Worm (Caenorhabditis elegans) whole organism, L1 larva: ENCODE results near the gene F40G9.14.

Experiments
- C04F5.9 ChIP-seq: sonication (generic microtip); optimal IDR thresholded peaks from 2 replicates; lab custom pipeline; 2016; ENCODE audit warnings: missing genetic modification characterization, missing compliant biosample characterization
- C16A3.4 ChIP-seq: fragments of 150-350 bp; optimal IDR thresholded peaks from 2 replicates; lab custom pipeline; 2014; ENCODE audit warnings: missing biosample characterization, missing genetic modification characterization
- F16B12.6 ChIP-seq: fragments of 150-350 bp; optimal IDR thresholded peaks from 2 replicates; lab custom pipeline; 2014; ENCODE audit warnings: missing biosample characterization, missing genetic modification characterization
- Y116A8C.19 ChIP-seq: sonication (generic microtip); optimal IDR thresholded peaks from 2 replicates; lab custom pipeline; 2016; ENCODE audit warnings: missing compliant biosample characterization, missing genetic modification characterization, borderline replicate concordance
- alr-1 ChIP-seq: fragments of 200-800 bp; sonication (Bioruptor generic); optimal IDR thresholded peaks from 2 replicates; lab custom pipeline; 2018; ENCODE audit warnings: borderline replicate concordance, mild to moderate bottlenecking, missing genetic modification characterization, missing compliant biosample characterization
- aly-2 ChIP-seq: fragments of 150-350 bp; optimal IDR thresholded peaks from 2 replicates; lab custom pipeline; 2014; ENCODE audit warnings: missing biosample characterization, missing genetic modification characterization
- ama-1 ChIP-seq: fragments of 150-350 bp; optimal IDR thresholded peaks from 2 replicates; lab custom pipeline; 2014
- ceh-88 ChIP-seq: fragments of 200-800 bp; sonication (Bioruptor generic); IDR thresholded peaks from 2 replicates; pipeline ENCODE4 v1.3.6; 2022; ENCODE audit warnings: missing genetic modification characterization, missing compliant biosample characterization
- ceh-90 ChIP-seq: sonication (generic microtip); optimal IDR thresholded peaks from 2 replicates; lab custom pipeline; 2016; ENCODE audit warnings: missing genetic modification characterization, missing compliant biosample characterization
- efl-1 ChIP-seq, 4 experiments: fragments of 150-350 bp; optimal IDR thresholded peaks in 3 of 4; peaks in 1 of 4; 1 replicate in 1 of 4; 2 replicates in 3 of 4; lab custom pipeline; 2014; ENCODE audit warnings: missing biosample characterization in 2 of 4, missing genetic modification characterization in 2 of 4, missing genetic modification reagents in 2 of 4
- egl-27 ChIP-seq, 2 experiments: fragments of 150-350 bp in 1 of 2; sonication (generic microtip); optimal IDR thresholded peaks; 3 replicates each; lab custom pipeline; 2017 to 2018; ENCODE audit warnings: missing biosample characterization in 2 of 2, missing genetic modification characterization in 2 of 2, missing genetic modification reagents in 2 of 2
- elt-3 ChIP-seq, 6 experiments: fragments of 150-350 bp in 1 of 6; sonication (generic microtip); optimal IDR thresholded peaks; 2 replicates each; lab custom pipeline; 2017 to 2018; ENCODE audit warnings: missing biosample characterization in 6 of 6, missing genetic modification characterization in 6 of 6, inconsistent platforms in 1 of 6
- ets-5 ChIP-seq: fragments of 200-800 bp; sonication (Bioruptor generic); IDR thresholded peaks from 2 replicates; pipeline ENCODE4 v1.3.6; 2022; ENCODE audit warnings: missing genetic modification characterization, missing compliant biosample characterization
- fkh-8 ChIP-seq: sonication (generic microtip); optimal IDR thresholded peaks from 2 replicates; lab custom pipeline; 2016; ENCODE audit warnings: mild to moderate bottlenecking, missing genetic modification characterization, missing compliant biosample characterization
- hlh-4 ChIP-seq: sonication (generic microtip); optimal IDR thresholded peaks from 2 replicates; lab custom pipeline; 2016; ENCODE audit warnings: mild to moderate bottlenecking, missing genetic modification characterization, missing compliant biosample characterization
- hpl-2 ChIP-seq: fragments of 150-350 bp; optimal IDR thresholded peaks from 2 replicates; lab custom pipeline; 2014; ENCODE audit warnings: missing biosample characterization, missing genetic modification reagents, missing genetic modification characterization
- irx-1 ChIP-seq: sonication (generic microtip); optimal IDR thresholded peaks from 2 replicates; lab custom pipeline; 2016; ENCODE audit warnings: missing genetic modification characterization, missing compliant biosample characterization
- isw-1 ChIP-seq: fragments of 200-800 bp; sonication (Bioruptor generic); IDR thresholded peaks from 2 replicates; pipeline ENCODE4 v1.3.6; 2022; ENCODE audit warnings: missing genetic modification characterization, missing compliant biosample characterization
- lin-13 ChIP-seq: fragments of 150-350 bp; optimal IDR thresholded peaks from 2 replicates; lab custom pipeline; 2014; ENCODE audit warnings: missing biosample characterization, missing genetic modification reagents, missing genetic modification characterization
- lin-35 ChIP-seq, 2 experiments: fragments of 150-350 bp; optimal IDR thresholded peaks; 2 replicates each; lab custom pipeline; 2014; ENCODE audit warnings: missing biosample characterization in 2 of 2, missing genetic modification characterization in 2 of 2, missing genetic modification reagents in 2 of 2
- lsy-2 ChIP-seq, 2 experiments: fragments of 150-350 bp; optimal IDR thresholded peaks; 2 replicates each; lab custom pipeline; 2014; ENCODE audit warnings: missing biosample characterization in 2 of 2, missing genetic modification characterization in 2 of 2
- mab-9 ChIP-seq: fragments of 200-800 bp; sonication (Bioruptor generic); IDR thresholded peaks from 2 replicates; pipeline ENCODE4 v1.3.6; 2022; ENCODE audit warnings: missing genetic modification reagents, missing genetic modification characterization, missing compliant biosample characterization
- mdl-1 ChIP-seq, 2 experiments: fragments of 150-350 bp; optimal IDR thresholded peaks; 2 replicates each; lab custom pipeline; 2014 to 2017; ENCODE audit warnings: missing biosample characterization in 2 of 2, missing genetic modification characterization in 2 of 2, inconsistent platforms in 1 of 2
- mef-2 ChIP-seq: fragments of 150-350 bp; optimal IDR thresholded peaks from 2 replicates; lab custom pipeline; 2014; ENCODE audit warnings: missing biosample characterization, missing genetic modification characterization
- mep-1 ChIP-seq: fragments of 150-350 bp; optimal IDR thresholded peaks from 2 replicates; lab custom pipeline; 2014; ENCODE audit warnings: missing biosample characterization, missing genetic modification characterization
- nhr-19 ChIP-seq: fragments of 200-800 bp; sonication (Bioruptor generic); conservative IDR thresholded peaks from 2 replicates; pipeline ENCODE4 v1.3.6; 2022; ENCODE audit warnings: missing genetic modification characterization, missing compliant biosample characterization
- nhr-20 ChIP-seq: sonication (generic microtip); optimal IDR thresholded peaks from 2 replicates; lab custom pipeline; 2016; ENCODE audit warnings: mild to moderate bottlenecking, missing genetic modification characterization, missing compliant biosample characterization
- nhr-28 ChIP-seq: fragments of 150-350 bp; optimal IDR thresholded peaks from 2 replicates; lab custom pipeline; 2014; ENCODE audit warnings: missing biosample characterization, missing genetic modification characterization
- nhr-76 ChIP-seq: sonication (generic microtip); optimal IDR thresholded peaks from 2 replicates; lab custom pipeline; 2017; ENCODE audit warnings: missing biosample characterization, missing genetic modification characterization
- nhr-90 ChIP-seq: sonication (generic microtip); optimal IDR thresholded peaks from 2 replicates; lab custom pipeline; 2016; ENCODE audit warnings: mild to moderate bottlenecking, missing genetic modification characterization, missing compliant biosample characterization; ENCODE audit not compliant: poor library complexity
- pag-3 ChIP-seq: sonication (generic microtip); optimal IDR thresholded peaks from 2 replicates; lab custom pipeline; 2017; ENCODE audit warnings: missing genetic modification characterization, mild to moderate bottlenecking, missing compliant biosample characterization, antibody characterized with exemption, borderline replicate concordance; ENCODE audit not compliant: insufficient read depth
- pqm-1 ChIP-seq: sonication (generic microtip); optimal IDR thresholded peaks from 3 replicates; lab custom pipeline; 2017; ENCODE audit warnings: missing biosample characterization, missing genetic modification characterization
- skn-1 ChIP-seq: fragments of 150-350 bp; optimal IDR thresholded peaks from 2 replicates; lab custom pipeline; 2014; ENCODE audit warnings: missing biosample characterization, missing genetic modification characterization
- snpc-4 ChIP-seq: fragments of 150-350 bp; optimal IDR thresholded peaks from 2 replicates; lab custom pipeline; 2014; ENCODE audit warnings: missing biosample characterization, missing genetic modification characterization
- snu-23 ChIP-seq: sonication (generic microtip); optimal IDR thresholded peaks from 2 replicates; lab custom pipeline; 2016; ENCODE audit warnings: missing genetic modification characterization, missing compliant biosample characterization
- sup-37 ChIP-seq: fragments of 200-800 bp; sonication (Bioruptor generic); optimal IDR thresholded peaks from 2 replicates; lab custom pipeline; 2018; ENCODE audit warnings: mild to moderate bottlenecking, missing genetic modification characterization, missing compliant biosample characterization
- tbx-2 ChIP-seq: sonication (generic microtip); optimal IDR thresholded peaks from 2 replicates; lab custom pipeline; 2016; ENCODE audit warnings: missing genetic modification characterization, missing compliant biosample characterization
- tlp-1 ChIP-seq: fragments of 150-350 bp; optimal IDR thresholded peaks from 2 replicates; lab custom pipeline; 2014; ENCODE audit warnings: missing biosample characterization, missing genetic modification characterization
- unc-130 ChIP-seq: fragments of 150-350 bp; optimal IDR thresholded peaks from 2 replicates; lab custom pipeline; 2017; ENCODE audit warnings: missing biosample characterization, missing genetic modification characterization, inconsistent platforms
- unc-30 ChIP-seq: sonication (generic microtip); optimal IDR thresholded peaks from 2 replicates; lab custom pipeline; 2017; ENCODE audit warnings: missing biosample characterization, missing genetic modification characterization
- unc-62 ChIP-seq: fragments of 150-350 bp; optimal IDR thresholded peaks from 2 replicates; lab custom pipeline; 2014; ENCODE audit warnings: missing biosample characterization, missing genetic modification reagents, missing genetic modification characterization
- unc-98 ChIP-seq: fragments of 200-800 bp; sonication (Bioruptor generic); IDR thresholded peaks from 2 replicates; pipeline ENCODE4 v1.3.6; 2022; ENCODE audit warnings: missing genetic modification characterization, missing compliant biosample characterization
- vab-15 ChIP-seq: sonication (generic microtip); optimal IDR thresholded peaks from 2 replicates; lab custom pipeline; 2017; ENCODE audit warnings: missing genotype, mild to moderate bottlenecking, missing genetic modification characterization, missing compliant biosample characterization
- xbp-1 ChIP-seq: sonication (generic microtip); optimal IDR thresholded peaks from 2 replicates; lab custom pipeline; 2016; ENCODE audit warnings: missing genetic modification characterization, missing compliant biosample characterization
- zip-4 ChIP-seq: fragments of 200-800 bp; sonication (Bioruptor generic); optimal IDR thresholded peaks from 2 replicates; lab custom pipeline; 2018; ENCODE audit warnings: mild to moderate bottlenecking, missing genetic modification characterization, moderate library complexity, missing compliant biosample characterization

The F40G9.14 gene

ce11 chrIII:143121-143520, 34.5 kb downstream of the F40G9.14 start, which contains the start of gene fbxb-82:
TSS of gene fbxb-82 (minus strand) at chrIII:143221.
- no peak for TF ChIP-seq efl-1 (optimal IDR thresholded peaks at IDR 0.05; lab: Kevin White, UChicago)
- peak in 1 of 2 experiments; percentile 1 for TF ChIP-seq efl-1 (GFP tag; optimal IDR thresholded peaks at IDR 0.05 in 1 of 2; lab: Kevin White, UChicago)
- TF ChIP-seq tbx-2 (tag; lab: Kevin White, UChicago) = no peak

DNA sequence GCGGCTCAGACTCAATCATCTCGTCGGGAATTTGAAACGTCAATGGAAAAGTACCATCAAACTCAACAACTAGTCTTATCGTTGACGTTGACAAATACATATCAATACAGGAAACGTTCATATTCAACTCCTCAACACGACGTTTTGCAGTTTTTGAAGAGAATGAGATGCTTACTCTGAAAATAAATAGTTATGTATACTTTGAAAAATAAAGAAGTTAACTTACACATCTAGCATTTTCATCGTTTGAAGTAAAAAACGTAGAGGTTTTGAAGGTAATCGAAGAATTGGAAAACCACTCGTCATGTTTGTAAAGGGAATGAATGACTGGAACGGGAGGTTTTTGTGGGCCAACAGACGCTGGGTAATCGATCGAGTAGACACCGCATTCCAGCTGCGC, 36.7 kb downstream of the F40G9.14 start, which contains the start of gene fbxb-81:
fbxb-81 (minus strand) TSS at position 314 of the 400 bp plus-strand sequence.
- TF ChIP-seq isw-1 (GFP tag; lab: Robert Waterston, UW) (no peak), pag-3 (tag; lab: Kevin White, UChicago) (no peak), alr-1 (tag; lab: Kevin White, UChicago) (no peak), egl-27 (tag; optimal IDR thresholded peaks at IDR 0.05; lab: Kevin White, UChicago) (no peak), snu-23 (no peak), Y116A8C.19 (no peak), xbp-1 (tag; lab: Kevin White, UChicago) (no peak), nhr-19 (GFP tag; lab: Robert Waterston, UW) (no peak), vab-15 (tag; lab: Kevin White, UChicago) (no peak), ceh-90 (tag; lab: Kevin White, UChicago) (no peak), aly-2 (tag; lab: Kevin White, UChicago) (no peak), F16B12.6 (tag; lab: Kevin White, UChicago) (no peak), mep-1 (tag; lab: Kevin White, UChicago) (no peak), ceh-88 (GFP tag; lab: Robert Waterston, UW) (no peak), snpc-4 (no peak), C16A3.4 (tag; lab: Kevin White, UChicago) (no peak), lin-35 (GFP tag; optimal IDR thresholded peaks at IDR 0.05; lab: Kevin White, UChicago) (no peak), hpl-2 (GFP tag; lab: Kevin White, UChicago) (no peak), elt-3 (tag; optimal IDR thresholded peaks at IDR 0.05; lab: Kevin White, UChicago) (no peak), nhr-90 (tag; lab: Kevin White, UChicago) (no peak)

ce11 chrIII:134194-134593, 43.4 kb downstream of the F40G9.14 start, which contains the start of gene pals-25:
TSS of gene pals-25 (plus strand) at chrIII:134494.
- TF ChIP-seq vab-15 (tag; lab: Kevin White, UChicago) (no peak), C04F5.9 (no peak), efl-1 (optimal IDR thresholded peaks at IDR 0.05; lab: Kevin White, UChicago) (no peak), efl-1 (GFP tag; optimal IDR thresholded peaks at IDR 0.05 in 1 of 2; lab: Kevin White, UChicago) (no peak), nhr-76 (tag; lab: Kevin White, UChicago) (no peak), mab-9 (no peak), nhr-20 (tag; lab: Kevin White, UChicago) (no peak)

- TF ChIP-seq C04F5.9 = no peak
- no peak for TF ChIP-seq lin-35 (GFP tag; optimal IDR thresholded peaks at IDR 0.05; lab: Kevin White, UChicago)
- TF ChIP-seq nhr-28 (tag; lab: Kevin White, UChicago) = no peak
- TF ChIP-seq unc-62 (GFP tag; lab: Kevin White, UChicago) = no peak
- no peak for TF ChIP-seq unc-98
- TF ChIP-seq mef-2 (tag; lab: Kevin White, UChicago) = no peak
- no peak for TF ChIP-seq C16A3.4 (tag; lab: Kevin White, UChicago)
- TF ChIP-seq skn-1 (tag; lab: Kevin White, UChicago) = no peak
- TF ChIP-seq tlp-1 (tag; lab: Kevin White, UChicago) = no peak
- TF ChIP-seq unc-30 (tag; lab: Kevin White, UChicago) = no peak
- no peak for TF ChIP-seq ets-5
Measured at ce11 chrIII:132118-132517, 45.5 kb downstream of the F40G9.14 start, which contains the start of gene pals-22. TSS of gene pals-22 (plus strand) at chrIII:132418.

- TF ChIP-seq snpc-4 = peak; percentile 16
- TF ChIP-seq mdl-1 (tag; optimal IDR thresholded peaks at IDR 0.05; lab: Kevin White, UChicago) = no peak
- TF ChIP-seq irx-1 (tag; lab: Kevin White, UChicago) = peak; percentile 9
- TF ChIP-seq lsy-2 (tag; optimal IDR thresholded peaks at IDR 0.05; lab: Kevin White, UChicago) = peak; percentile 64 to 82
- peak; percentile 79 for TF ChIP-seq mep-1 (tag; lab: Kevin White, UChicago)
- no peak for TF ChIP-seq ama-1 (lab: Kevin White, UChicago)
- TF ChIP-seq pqm-1 (tag; lab: Kevin White, UChicago) = no peak
- no peak for TF ChIP-seq hlh-4 (tag; lab: Kevin White, UChicago)
- TF ChIP-seq efl-1 (optimal IDR thresholded peaks at IDR 0.05; lab: Kevin White, UChicago) = peak; percentile 65 to 67
- peak; percentile 64 to 94 for TF ChIP-seq efl-1 (GFP tag; optimal IDR thresholded peaks at IDR 0.05 in 1 of 2; lab: Kevin White, UChicago)
- TF ChIP-seq lin-13 (GFP tag; lab: Kevin White, UChicago) = peak; percentile 53
- no peak for TF ChIP-seq sup-37 (GFP tag; lab: Kevin White, UChicago)
- no peak for TF ChIP-seq zip-4
- peak; percentile 15; the same call in 1 of the 2 replicates for TF ChIP-seq nhr-19 (GFP tag; lab: Robert Waterston, UW)
- TF ChIP-seq hpl-2 (GFP tag; lab: Kevin White, UChicago) = no peak
- peak; percentile 27 for TF ChIP-seq unc-130 (tag; lab: Kevin White, UChicago)
- peak; percentile 56 for TF ChIP-seq fkh-8 (tag; lab: Kevin White, UChicago)
Measured at ce11 chrIII:131627-132026, 46.0 kb downstream of the F40G9.14 start.
